Worm (Caenorhabditis elegans) whole organism, dauer: ENCODE results near the gene K10D6.3.

ENCODE experiments used
- unc-62 ChIP-seq: sonication (generic microtip); optimal IDR thresholded peaks from 2 replicates; lab custom pipeline; 2017; ENCODE audit warnings: missing biosample characterization, missing genetic modification reagents, missing genetic modification characterization

Gene K10D6.3

DNA sequence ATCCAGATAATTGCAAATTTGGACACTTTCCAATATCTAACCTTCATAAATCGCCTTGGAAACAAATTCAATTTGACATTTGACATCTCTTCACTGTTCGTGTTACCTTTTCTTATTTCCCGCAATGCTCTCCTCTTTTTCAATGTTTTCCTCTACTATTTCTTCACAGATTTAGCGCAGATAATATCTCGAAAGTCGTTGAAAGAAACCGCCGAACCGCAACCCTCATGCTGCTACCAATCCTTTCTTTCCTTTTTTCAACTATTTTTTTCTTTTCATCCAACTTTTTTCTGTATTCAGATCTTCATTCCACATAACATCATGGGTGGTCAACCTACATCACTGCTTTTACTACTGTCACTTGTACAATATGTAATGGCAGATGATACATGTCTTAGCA, 33.9 kb downstream of the K10D6.3 start, which contains the start of gene T19B10.5:
TSS of gene T19B10.5 (plus strand) at position 301 of the 400 bp plus-strand sequence.
- TF ChIP-seq unc-62 (GFP tag; lab: Kevin White, UChicago): no peak

DNA sequence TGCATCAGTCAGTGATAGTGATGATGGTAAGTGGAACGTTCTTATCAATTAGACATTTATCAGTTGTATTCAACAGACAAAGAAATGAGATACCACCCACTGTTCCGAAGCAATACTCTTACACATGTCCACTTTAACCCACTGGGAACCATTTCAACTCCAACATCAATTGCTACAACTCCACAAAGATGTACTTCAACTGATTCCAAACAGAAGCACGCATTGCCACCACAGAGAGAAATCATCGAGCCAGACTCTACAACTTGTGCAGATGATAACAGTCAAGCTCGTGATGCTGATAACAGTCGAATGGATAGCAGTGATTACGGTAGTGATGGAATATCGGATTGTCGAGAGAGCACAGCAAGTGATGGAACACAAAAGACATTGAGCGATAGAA, 35.5 kb downstream of the K10D6.3 start:
- no peak for TF ChIP-seq unc-62 (GFP tag; lab: Kevin White, UChicago)

DNA sequence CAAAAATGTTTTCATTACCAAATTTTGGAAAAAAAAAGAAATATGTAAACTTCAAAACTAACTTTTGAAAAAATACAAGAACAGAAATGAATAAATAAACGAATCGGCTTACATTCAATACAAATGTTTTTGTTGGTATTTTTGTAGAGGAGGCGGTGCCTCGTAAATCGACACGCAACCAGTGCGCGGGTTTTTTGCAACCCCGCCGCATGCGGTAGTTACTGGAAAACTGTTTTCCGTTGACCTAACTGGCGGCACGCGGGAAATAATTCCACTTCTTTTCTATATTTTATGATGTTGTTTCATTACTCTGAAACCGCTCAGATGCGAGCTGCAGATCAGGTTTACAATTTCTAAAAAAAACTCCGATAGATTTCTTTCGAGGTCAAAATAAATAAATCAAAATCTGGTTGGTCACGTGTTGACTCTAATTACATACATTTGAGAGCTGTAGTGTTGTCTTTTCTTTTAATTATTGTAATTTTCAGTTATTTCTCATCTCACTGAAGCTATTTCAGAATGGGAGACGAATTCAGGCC, 38.8 kb downstream of the K10D6.3 start, which contains the start of the genes dvc-1 and ima-1:
TSS of gene dvc-1 (minus strand) at position 145 of the 539 bp plus-strand sequence.
TSS of gene ima-1 (plus strand) at position 489 of the 539 bp plus-strand sequence.
- no peak for TF ChIP-seq unc-62 (GFP tag; lab: Kevin White, UChicago)

DNA sequence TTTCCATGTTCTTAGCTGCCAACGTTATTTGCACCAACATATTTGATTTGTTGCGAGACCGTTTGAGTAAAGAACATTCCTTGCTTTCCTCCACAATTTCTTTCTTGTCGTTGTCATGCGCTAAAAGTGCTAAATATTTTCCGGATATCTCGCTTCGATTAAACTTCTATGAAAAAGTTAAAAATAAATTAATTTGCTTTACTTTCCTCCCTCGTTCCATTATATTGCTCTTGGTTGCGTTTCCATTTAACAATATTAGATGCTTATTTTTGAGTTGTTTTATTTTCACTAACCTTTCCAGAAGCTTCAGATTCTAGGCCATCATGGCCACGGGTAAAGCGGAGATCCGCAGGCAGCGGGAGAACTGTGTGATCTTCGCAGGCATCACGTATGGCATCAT, 41.2 kb downstream of the K10D6.3 start, which contains the start of gene pgap-1:
TSS of gene pgap-1 (plus strand) at position 301 of the 400 bp plus-strand sequence.
- no peak for TF ChIP-seq unc-62 (GFP tag; lab: Kevin White, UChicago)

DNA sequence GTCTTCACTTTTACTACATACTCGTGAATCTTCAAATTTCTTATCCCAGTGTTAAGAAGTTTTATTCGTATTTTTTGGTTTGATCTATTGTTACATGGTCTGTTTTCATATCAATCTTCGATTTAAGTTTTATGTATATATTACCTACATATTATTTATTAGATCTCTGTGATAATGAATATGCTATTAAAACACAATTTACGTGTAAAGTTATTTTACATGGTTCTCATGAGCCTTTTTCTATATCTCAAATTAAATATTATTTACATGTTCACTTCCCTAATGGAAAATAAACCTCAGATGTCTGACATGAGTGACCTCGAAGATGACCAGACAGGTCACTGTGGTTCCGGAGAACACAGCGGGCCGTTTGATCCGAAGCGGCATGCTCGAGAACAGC, 44.1 kb downstream of the K10D6.3 start, which contains the start of gene mxl-1:
TSS of gene mxl-1 (plus strand) at position 301 of the 400 bp plus-strand sequence.
- TF ChIP-seq unc-62 (GFP tag; lab: Kevin White, UChicago): no peak

DNA sequence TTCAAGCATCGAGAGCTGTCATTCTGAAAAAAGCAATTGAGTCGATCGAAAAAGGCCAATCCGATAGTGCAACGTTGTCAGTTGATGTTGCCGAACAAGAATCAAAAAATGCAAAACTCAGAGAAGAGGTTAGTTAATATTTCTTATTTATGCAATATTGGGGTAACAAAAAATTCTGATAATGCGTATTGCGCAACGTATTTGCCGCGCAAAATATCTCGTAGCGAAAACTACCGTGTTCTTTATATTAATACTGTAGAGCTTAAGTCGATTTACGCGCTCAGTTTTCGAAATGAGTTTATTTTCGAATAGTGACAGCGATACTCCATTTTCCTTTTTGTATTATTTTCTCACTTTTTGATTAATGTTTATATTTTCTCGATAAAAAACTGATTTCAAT, 44.6 kb downstream of the K10D6.3 start:
- no peak for TF ChIP-seq unc-62 (GFP tag; lab: Kevin White, UChicago)

DNA sequence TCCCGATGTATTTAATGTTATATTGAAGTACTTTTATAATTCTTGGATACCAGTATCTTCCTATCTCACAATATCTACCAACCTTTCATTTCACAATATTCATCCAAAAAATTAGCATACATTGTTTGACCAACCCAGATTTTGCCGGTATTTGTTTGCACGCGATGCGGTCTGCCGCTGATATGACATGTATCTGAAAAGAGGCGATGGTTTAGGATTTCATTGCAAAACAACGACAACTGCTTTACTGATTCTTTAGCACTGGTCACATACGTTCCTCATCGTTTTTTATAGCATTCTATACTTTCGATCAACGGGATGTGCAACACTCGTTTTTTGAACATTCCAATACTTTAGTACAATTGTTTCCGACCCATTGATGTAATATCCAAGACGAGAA, 47.4 kb downstream of the K10D6.3 start, which contains the start of gene mam-4:
TSS of gene mam-4 (plus strand) at position 301 of the 400 bp plus-strand sequence.
- no peak for TF ChIP-seq unc-62 (GFP tag; lab: Kevin White, UChicago)

DNA sequence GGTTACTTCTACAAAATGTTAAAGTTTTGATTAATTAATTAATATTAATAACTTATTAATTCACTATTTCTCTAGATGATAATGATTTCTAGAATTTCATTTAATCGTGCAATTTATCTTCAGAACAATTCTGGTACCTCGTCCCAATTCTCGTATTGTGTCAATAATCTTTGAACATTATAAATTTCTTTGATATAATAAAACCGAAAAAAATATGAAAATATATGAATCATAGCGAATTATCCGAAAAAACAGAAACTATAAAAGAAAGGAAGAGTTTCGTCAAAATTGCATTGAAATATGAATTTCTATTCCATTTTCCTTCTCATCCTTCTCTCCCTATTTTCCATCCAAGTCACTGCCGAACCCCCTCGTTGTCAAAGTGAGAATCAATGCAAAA, 50.3 kb downstream of the K10D6.3 start, which contains the start of gene T19B10.12:
TSS of gene T19B10.12 (plus strand) at position 301 of the 400 bp plus-strand sequence.
- no peak for TF ChIP-seq unc-62 (GFP tag; lab: Kevin White, UChicago)
